Worm (Caenorhabditis elegans) whole organism, young adult: ENCODE results near the gene srv-17.

Source experiments
- F37B4.10 ChIP-seq: fragments of 200-800 bp; sonication (Bioruptor generic); IDR thresholded peaks from 2 replicates; pipeline ENCODE4 v1.3.6; 2022; ENCODE audit warnings: missing genetic modification characterization, missing compliant biosample characterization
- Y53F4B.3 ChIP-seq: fragments of 200-800 bp; sonication (Bioruptor generic); IDR thresholded peaks from 2 replicates; pipeline ENCODE4 v1.3.6; 2022; ENCODE audit warnings: missing genetic modification reagents, missing genetic modification characterization, missing compliant biosample characterization
- lin-26 ChIP-seq: fragments of 200-800 bp; sonication (Bioruptor generic); IDR thresholded peaks from 2 replicates; pipeline ENCODE4 v1.3.6; 2022; ENCODE audit warnings: missing genetic modification reagents, missing genetic modification characterization, missing compliant biosample characterization
- madf-8 ChIP-seq: fragments of 200-800 bp; sonication (Bioruptor generic); conservative IDR thresholded peaks from 2 replicates; pipeline ENCODE4 v1.3.6; 2022; ENCODE audit warnings: missing genetic modification reagents, missing genetic modification characterization, missing compliant biosample characterization
- snpc-1.3 ChIP-seq: sonication (generic microtip); optimal IDR thresholded peaks from 2 replicates; lab custom pipeline; 2017; ENCODE audit warnings: missing genetic modification characterization, mild to moderate bottlenecking, missing compliant biosample characterization, antibody characterized with exemption, moderate library complexity, missing genotype, missing genetic modification reagents; ENCODE audit not compliant: insufficient read depth
- unc-130 ChIP-seq: sonication (generic microtip); optimal IDR thresholded peaks from 2 replicates; lab custom pipeline; 2016; ENCODE audit warnings: missing genetic modification reagents, missing genetic modification characterization, missing compliant biosample characterization
- xnd-1 ChIP-seq: sonication (generic microtip); optimal IDR thresholded peaks from 2 replicates; lab custom pipeline; 2016; ENCODE audit warnings: missing genotype, missing genetic modification reagents, missing genetic modification characterization, missing compliant biosample characterization

ce11 chrIV:5869354-5869753, 618 bp downstream of the srv-17 start:
- TF ChIP-seq lin-26 (GFP tag; lab: Robert Waterston, UW) (no peak), unc-130 (GFP tag; lab: Kevin White, UChicago) (no peak), xnd-1 (tag; lab: Kevin White, UChicago) (no peak), Y53F4B.3 (no peak), snpc-1.3 (tag; lab: Kevin White, UChicago) (no peak), F37B4.10 (GFP tag; lab: Robert Waterston, UW) (no peak), madf-8 (GFP tag; lab: Robert Waterston, UW) (no peak)
